Worm (Caenorhabditis elegans) whole organism, L3 larva: Measurements from ENCODE around the gene ZK418.2.

Experiments
- ama-1 ChIP-seq: fragments of 150-350 bp; optimal IDR thresholded peaks from 2 replicates; lab custom pipeline; 2018
- ceh-16 ChIP-seq: sonication (generic microtip); optimal IDR thresholded peaks from 2 replicates; lab custom pipeline; 2017; ENCODE audit warnings: missing biosample characterization, missing genetic modification characterization
- ceh-28 ChIP-seq: fragments of 150-350 bp; optimal IDR thresholded peaks from 2 replicates; lab custom pipeline; 2014; ENCODE audit warnings: missing biosample characterization, missing genetic modification reagents, missing genetic modification characterization
- daf-12 ChIP-seq: fragments of 150-350 bp; optimal IDR thresholded peaks from 2 replicates; lab custom pipeline; 2014; ENCODE audit warnings: missing biosample characterization, missing genetic modification reagents, missing genetic modification characterization
- egl-27 ChIP-seq: sonication (generic microtip); optimal IDR thresholded peaks from 4 replicates; lab custom pipeline; 2017; ENCODE audit warnings: missing biosample characterization, missing genetic modification reagents, missing genetic modification characterization
- egl-5 ChIP-seq: fragments of 150-350 bp; optimal IDR thresholded peaks from 2 replicates; lab custom pipeline; 2017; ENCODE audit warnings: missing biosample characterization, missing genetic modification reagents, missing genetic modification characterization, inconsistent platforms
- elt-1 ChIP-seq: fragments of 150-350 bp; optimal IDR thresholded peaks from 2 replicates; lab custom pipeline; 2014; ENCODE audit warnings: missing biosample characterization, missing genetic modification characterization
- elt-2 ChIP-seq: sonication (generic microtip); optimal IDR thresholded peaks from 2 replicates; lab custom pipeline; 2016; ENCODE audit warnings: missing genetic modification reagents, mild to moderate bottlenecking, missing genetic modification characterization, missing compliant biosample characterization
- fkh-2 ChIP-seq: fragments of 150-350 bp; optimal IDR thresholded peaks from 2 replicates; lab custom pipeline; 2014; ENCODE audit warnings: missing biosample characterization, missing genetic modification reagents, missing genetic modification characterization
- hmg-11 ChIP-seq: sonication (generic microtip); optimal IDR thresholded peaks from 2 replicates; lab custom pipeline; 2016; ENCODE audit warnings: missing genetic modification characterization, missing compliant biosample characterization
- jun-1 ChIP-seq: fragments of 150-350 bp; optimal IDR thresholded peaks from 2 replicates; lab custom pipeline; 2014; ENCODE audit warnings: missing biosample characterization, missing genetic modification reagents, missing genetic modification characterization
- lin-15B ChIP-seq: fragments of 150-350 bp; optimal IDR thresholded peaks from 2 replicates; lab custom pipeline; 2014; ENCODE audit warnings: missing biosample characterization, missing genetic modification characterization
- lin-39 ChIP-seq: fragments of 150-350 bp; optimal IDR thresholded peaks from 2 replicates; lab custom pipeline; 2018; ENCODE audit warnings: missing biosample characterization, missing genetic modification reagents, missing genetic modification characterization
- lsy-12 ChIP-seq: sonication (generic microtip); optimal IDR thresholded peaks from 2 replicates; lab custom pipeline; 2016; ENCODE audit warnings: mild to moderate bottlenecking, missing genetic modification characterization, missing compliant biosample characterization
- mdl-1 ChIP-seq: fragments of 150-350 bp; optimal IDR thresholded peaks from 2 replicates; lab custom pipeline; 2014; ENCODE audit warnings: missing biosample characterization, missing genetic modification characterization
- mml-1 ChIP-seq: fragments of 150-350 bp; sonication (generic microtip); optimal IDR thresholded peaks from 3 replicates; lab custom pipeline; 2014; ENCODE audit warnings: missing biosample characterization, missing genetic modification characterization
- nfya-1 ChIP-seq: sonication (generic microtip); optimal IDR thresholded peaks from 2 replicates; lab custom pipeline; 2017; ENCODE audit warnings: missing genetic modification characterization, mild to moderate bottlenecking, missing compliant biosample characterization, antibody characterized with exemption, moderate library complexity; ENCODE audit not compliant: insufficient read depth
- nhr-11 ChIP-seq: fragments of 150-350 bp; optimal IDR thresholded peaks from 2 replicates; lab custom pipeline; 2014; ENCODE audit warnings: missing biosample characterization, missing genetic modification characterization
- nhr-12 ChIP-seq: fragments of 150-350 bp; optimal IDR thresholded peaks from 2 replicates; lab custom pipeline; 2014; ENCODE audit warnings: missing biosample characterization, missing genetic modification characterization
- nhr-23 ChIP-seq: fragments of 150-350 bp; optimal IDR thresholded peaks from 2 replicates; lab custom pipeline; 2014; ENCODE audit warnings: missing biosample characterization, missing genetic modification reagents, missing genetic modification characterization
- nhr-25 ChIP-seq: sonication (generic microtip); optimal IDR thresholded peaks from 2 replicates; lab custom pipeline; 2017; ENCODE audit warnings: missing biosample characterization, missing genetic modification characterization
- nhr-43 ChIP-seq: sonication (generic microtip); optimal IDR thresholded peaks from 2 replicates; lab custom pipeline; 2016; ENCODE audit warnings: mild to moderate bottlenecking, missing genetic modification characterization, missing compliant biosample characterization; ENCODE audit not compliant: poor library complexity, severe bottlenecking
- nhr-77 ChIP-seq: fragments of 150-350 bp; optimal IDR thresholded peaks from 2 replicates; lab custom pipeline; 2014; ENCODE audit warnings: missing biosample characterization, missing genetic modification characterization
- pha-4 ChIP-seq: fragments of 150-350 bp; optimal IDR thresholded peaks from 2 replicates; lab custom pipeline; 2014; ENCODE audit warnings: missing biosample characterization, missing genetic modification reagents, missing genetic modification characterization
- pqm-1 ChIP-seq: fragments of 150-350 bp; optimal IDR thresholded peaks from 2 replicates; lab custom pipeline; 2017; ENCODE audit warnings: missing biosample characterization, missing genetic modification characterization, inconsistent platforms
- sea-2 ChIP-seq: fragments of 150-350 bp; sonication (generic microtip); optimal IDR thresholded peaks from 4 replicates; lab custom pipeline; 2014; ENCODE audit warnings: missing biosample characterization, missing genetic modification reagents, missing genetic modification characterization
- skn-1 ChIP-seq: fragments of 150-350 bp; optimal IDR thresholded peaks from 2 replicates; lab custom pipeline; 2014; ENCODE audit warnings: missing biosample characterization, missing genetic modification characterization
- snpc-4 ChIP-seq: fragments of 150-350 bp; optimal IDR thresholded peaks from 2 replicates; lab custom pipeline; 2014; ENCODE audit warnings: missing biosample characterization, missing genetic modification characterization
- zag-1 ChIP-seq: fragments of 150-350 bp; optimal IDR thresholded peaks from 2 replicates; lab custom pipeline; 2014; ENCODE audit warnings: missing biosample characterization, missing genetic modification characterization
- ztf-11 ChIP-seq: fragments of 150-350 bp; optimal IDR thresholded peaks from 2 replicates; lab custom pipeline; 2014; ENCODE audit warnings: missing biosample characterization, missing genetic modification characterization
- ztf-4 ChIP-seq: fragments of 150-350 bp; optimal IDR thresholded peaks from 2 replicates; lab custom pipeline; 2014; ENCODE audit warnings: missing biosample characterization, missing genetic modification characterization

ZK418.2 gene

ce11 chrIII:7114952-7115488 lies 23.9 kb downstream of the ZK418.2 start, which contains the start of gene nhr-10:
Gene nhr-10 (minus strand): TSS chrIII:7115438.
- TF ChIP-seq mml-1 (no peak), nhr-11 (tag; lab: Kevin White, UChicago) (peak; percentile 77)

ce11 chrIII:7116615-7117252 lies 25.6 kb downstream of the ZK418.2 start:
- TF ChIP-seq nhr-25 (peak; percentile 85), nfya-1 (peak; percentile 73), egl-27 (peak; percentile 87), pqm-1 (tag; lab: Kevin White, UChicago) (peak; percentile 74), snpc-4 (peak; percentile 45), lin-15B (peak; percentile 25), skn-1 (tag; lab: Kevin White, UChicago) (peak; percentile 71), lsy-12 (peak; percentile 3), nhr-11 (tag; lab: Kevin White, UChicago) (no peak), elt-2 (tag; lab: Kevin White, UChicago) (peak; percentile 68), nhr-43 (tag; lab: Kevin White, UChicago) (peak; percentile 59), fkh-2 (no peak), ama-1 (no peak), nhr-77 (tag; lab: Kevin White, UChicago) (no peak), jun-1 (tag; lab: Kevin White, UChicago) (peak; percentile 76), pha-4 (tag; lab: Kevin White, UChicago) (peak; percentile 89), nhr-23 (tag; lab: Kevin White, UChicago) (peak; percentile 62), hmg-11 (tag; lab: Kevin White, UChicago) (peak; percentile 28), elt-1 (tag; lab: Kevin White, UChicago) (peak; percentile 45), ceh-28 (tag; lab: Kevin White, UChicago) (peak; percentile 41), ceh-16 (tag; lab: Kevin White, UChicago) (no peak), mdl-1 (tag; lab: Kevin White, UChicago) (peak; percentile 22)

ce11 chrIII:7120477-7120876 lies 29.3 kb downstream of the ZK418.2 start:
- peak; percentile 68 for TF ChIP-seq nhr-23 (tag; lab: Kevin White, UChicago)
- peak; percentile 46 for TF ChIP-seq egl-27
- TF ChIP-seq elt-2 (tag; lab: Kevin White, UChicago), result peak; percentile 26
- TF ChIP-seq egl-5 (tag; lab: Kevin White, UChicago), result no peak
- TF ChIP-seq nfya-1, result no peak
- TF ChIP-seq pha-4 (tag; lab: Kevin White, UChicago), result peak; percentile 31
- TF ChIP-seq nhr-25, result peak; percentile 42
- TF ChIP-seq pqm-1 (tag; lab: Kevin White, UChicago), result peak; percentile 63
- TF ChIP-seq nhr-43 (tag; lab: Kevin White, UChicago), result peak; percentile 28
- no peak for TF ChIP-seq fkh-2
- TF ChIP-seq jun-1 (tag; lab: Kevin White, UChicago), result peak; percentile 22

- peak; percentile 68 for TF ChIP-seq elt-2 (tag; lab: Kevin White, UChicago)
- no peak for TF ChIP-seq zag-1 (tag; lab: Kevin White, UChicago)
- TF ChIP-seq lin-15B, result peak; percentile 21
- peak; percentile 35 for TF ChIP-seq nhr-23 (tag; lab: Kevin White, UChicago)
- TF ChIP-seq pha-4 (tag; lab: Kevin White, UChicago), result peak; percentile 59
- peak; percentile 18 for TF ChIP-seq nfya-1
- TF ChIP-seq lin-39 (tag; lab: Kevin White, UChicago), result no peak
- TF ChIP-seq pqm-1 (tag; lab: Kevin White, UChicago), result peak; percentile 56
- TF ChIP-seq hmg-11 (tag; lab: Kevin White, UChicago), result peak; percentile 23
- TF ChIP-seq skn-1 (tag; lab: Kevin White, UChicago), result peak; percentile 12
Measured at ce11 chrIII:7122860-7123259, 31.7 kb downstream of the ZK418.2 start, which contains the start of the genes B0280.9 and rpia-1. Gene B0280.9 (minus strand): TSS chrIII:7122895. Gene rpia-1 (plus strand): TSS chrIII:7123128.

ce11 chrIII:7124364-7124763 lies 33.2 kb downstream of the ZK418.2 start, which contains the start of gene B0280.2:
Gene B0280.2 (plus strand): TSS chrIII:7124664.
- TF ChIP-seq ceh-16 (tag; lab: Kevin White, UChicago) (no peak), sea-2 (GFP tag; lab: Kevin White, UChicago) (no peak), jun-1 (tag; lab: Kevin White, UChicago) (no peak), nhr-25 (no peak), hmg-11 (tag; lab: Kevin White, UChicago) (no peak), elt-1 (tag; lab: Kevin White, UChicago) (no peak), mdl-1 (tag; lab: Kevin White, UChicago) (no peak), daf-12 (tag; lab: Kevin White, UChicago) (no peak), ztf-11 (tag; lab: Kevin White, UChicago) (no peak), ztf-4 (tag; lab: Kevin White, UChicago) (no peak), nhr-12 (no peak)
